Worm (Caenorhabditis elegans) whole organism, L3 larva: Measurements from ENCODE around the gene npp-19.

ENCODE experiments used
- R02D3.7 ChIP-seq: fragments of 150-350 bp; optimal IDR thresholded peaks from 2 replicates; lab custom pipeline; 2014; ENCODE audit warnings: missing biosample characterization, missing genetic modification characterization
- ZK546.5 ChIP-seq: sonication (generic microtip); optimal IDR thresholded peaks from 2 replicates; lab custom pipeline; 2017; ENCODE audit warnings: missing biosample characterization, missing genetic modification characterization
- aly-2 ChIP-seq: fragments of 150-350 bp; optimal IDR thresholded peaks from 2 replicates; lab custom pipeline; 2014; ENCODE audit warnings: missing biosample characterization, missing genetic modification characterization
- ama-1 ChIP-seq: fragments of 150-350 bp; optimal IDR thresholded peaks from 2 replicates; lab custom pipeline; 2018
- ceh-16 ChIP-seq: sonication (generic microtip); optimal IDR thresholded peaks from 2 replicates; lab custom pipeline; 2017; ENCODE audit warnings: missing biosample characterization, missing genetic modification characterization
- ceh-28 ChIP-seq: fragments of 150-350 bp; optimal IDR thresholded peaks from 2 replicates; lab custom pipeline; 2014; ENCODE audit warnings: missing biosample characterization, missing genetic modification reagents, missing genetic modification characterization
- ceh-82 ChIP-seq: fragments of 150-350 bp; optimal IDR thresholded peaks from 2 replicates; lab custom pipeline; 2014; ENCODE audit warnings: missing biosample characterization, missing genetic modification characterization
- ceh-9 ChIP-seq: sonication (generic microtip); optimal IDR thresholded peaks from 2 replicates; lab custom pipeline; 2018; ENCODE audit warnings: missing biosample characterization, missing genetic modification characterization
- daf-12 ChIP-seq: fragments of 150-350 bp; optimal IDR thresholded peaks from 2 replicates; lab custom pipeline; 2014; ENCODE audit warnings: missing biosample characterization, missing genetic modification reagents, missing genetic modification characterization
- egl-27 ChIP-seq: sonication (generic microtip); optimal IDR thresholded peaks from 4 replicates; lab custom pipeline; 2017; ENCODE audit warnings: missing biosample characterization, missing genetic modification reagents, missing genetic modification characterization
- egl-5 ChIP-seq: fragments of 150-350 bp; optimal IDR thresholded peaks from 2 replicates; lab custom pipeline; 2017; ENCODE audit warnings: missing biosample characterization, missing genetic modification reagents, missing genetic modification characterization, inconsistent platforms
- elt-1 ChIP-seq: fragments of 150-350 bp; optimal IDR thresholded peaks from 2 replicates; lab custom pipeline; 2014; ENCODE audit warnings: missing biosample characterization, missing genetic modification characterization
- elt-2 ChIP-seq: sonication (generic microtip); optimal IDR thresholded peaks from 2 replicates; lab custom pipeline; 2016; ENCODE audit warnings: missing genetic modification reagents, mild to moderate bottlenecking, missing genetic modification characterization, missing compliant biosample characterization
- elt-3 ChIP-seq, 3 experiments: fragments of 150-350 bp in 1 of 3; sonication (generic microtip) in 2 of 3; optimal IDR thresholded peaks; 2 replicates in 2 of 3; 4 replicates in 1 of 3; lab custom pipeline; 2014 to 2017; ENCODE audit warnings: missing biosample characterization in 3 of 3, missing genetic modification characterization in 3 of 3
- eor-1 ChIP-seq, 2 experiments: fragments of 150-350 bp; optimal IDR thresholded peaks; 2 replicates each; lab custom pipeline; 2014 to 2018; ENCODE audit warnings: missing biosample characterization in 2 of 2, missing genetic modification characterization in 2 of 2
- fkh-10 ChIP-seq: sonication (generic microtip); optimal IDR thresholded peaks from 2 replicates; lab custom pipeline; 2017; ENCODE audit warnings: missing biosample characterization, missing genetic modification reagents, missing genetic modification characterization
- fkh-2 ChIP-seq: fragments of 150-350 bp; optimal IDR thresholded peaks from 2 replicates; lab custom pipeline; 2014; ENCODE audit warnings: missing biosample characterization, missing genetic modification reagents, missing genetic modification characterization
- fos-1 ChIP-seq: fragments of 150-350 bp; optimal IDR thresholded peaks from 2 replicates; lab custom pipeline; 2014; ENCODE audit warnings: missing biosample characterization, missing genetic modification characterization
- hmg-11 ChIP-seq: sonication (generic microtip); optimal IDR thresholded peaks from 2 replicates; lab custom pipeline; 2016; ENCODE audit warnings: missing genetic modification characterization, missing compliant biosample characterization
- jun-1 ChIP-seq: fragments of 150-350 bp; optimal IDR thresholded peaks from 2 replicates; lab custom pipeline; 2014; ENCODE audit warnings: missing biosample characterization, missing genetic modification reagents, missing genetic modification characterization
- lin-15B ChIP-seq: fragments of 150-350 bp; optimal IDR thresholded peaks from 2 replicates; lab custom pipeline; 2014; ENCODE audit warnings: missing biosample characterization, missing genetic modification characterization
- lin-39 ChIP-seq: fragments of 150-350 bp; optimal IDR thresholded peaks from 2 replicates; lab custom pipeline; 2018; ENCODE audit warnings: missing biosample characterization, missing genetic modification reagents, missing genetic modification characterization
- lsy-12 ChIP-seq: sonication (generic microtip); optimal IDR thresholded peaks from 2 replicates; lab custom pipeline; 2016; ENCODE audit warnings: mild to moderate bottlenecking, missing genetic modification characterization, missing compliant biosample characterization
- mdl-1 ChIP-seq: fragments of 150-350 bp; optimal IDR thresholded peaks from 2 replicates; lab custom pipeline; 2014; ENCODE audit warnings: missing biosample characterization, missing genetic modification characterization
- mml-1 ChIP-seq: fragments of 150-350 bp; sonication (generic microtip); optimal IDR thresholded peaks from 3 replicates; lab custom pipeline; 2014; ENCODE audit warnings: missing biosample characterization, missing genetic modification characterization
- nfya-1 ChIP-seq: sonication (generic microtip); optimal IDR thresholded peaks from 2 replicates; lab custom pipeline; 2017; ENCODE audit warnings: missing genetic modification characterization, mild to moderate bottlenecking, missing compliant biosample characterization, antibody characterized with exemption, moderate library complexity; ENCODE audit not compliant: insufficient read depth
- nhr-11 ChIP-seq: fragments of 150-350 bp; optimal IDR thresholded peaks from 2 replicates; lab custom pipeline; 2014; ENCODE audit warnings: missing biosample characterization, missing genetic modification characterization
- nhr-12 ChIP-seq: fragments of 150-350 bp; optimal IDR thresholded peaks from 2 replicates; lab custom pipeline; 2014; ENCODE audit warnings: missing biosample characterization, missing genetic modification characterization
- nhr-23 ChIP-seq: fragments of 150-350 bp; optimal IDR thresholded peaks from 2 replicates; lab custom pipeline; 2014; ENCODE audit warnings: missing biosample characterization, missing genetic modification reagents, missing genetic modification characterization
- nhr-237 ChIP-seq: fragments of 150-350 bp; optimal IDR thresholded peaks from 2 replicates; lab custom pipeline; 2014; ENCODE audit warnings: missing biosample characterization, missing genetic modification characterization
- nhr-25 ChIP-seq: sonication (generic microtip); optimal IDR thresholded peaks from 2 replicates; lab custom pipeline; 2017; ENCODE audit warnings: missing biosample characterization, missing genetic modification characterization
- nhr-28 ChIP-seq: fragments of 150-350 bp; optimal IDR thresholded peaks from 2 replicates; lab custom pipeline; 2014; ENCODE audit warnings: missing biosample characterization, missing genetic modification characterization
- nhr-43 ChIP-seq: sonication (generic microtip); optimal IDR thresholded peaks from 2 replicates; lab custom pipeline; 2016; ENCODE audit warnings: mild to moderate bottlenecking, missing genetic modification characterization, missing compliant biosample characterization; ENCODE audit not compliant: poor library complexity, severe bottlenecking
- nhr-67 ChIP-seq: fragments of 150-350 bp; optimal IDR thresholded peaks from 2 replicates; lab custom pipeline; 2014; ENCODE audit warnings: missing biosample characterization, missing genetic modification characterization
- nhr-76 ChIP-seq: fragments of 150-350 bp; sonication (generic microtip); optimal IDR thresholded peaks from 5 replicates; lab custom pipeline; 2014; ENCODE audit warnings: missing biosample characterization, missing genetic modification characterization
- nhr-77 ChIP-seq: fragments of 150-350 bp; optimal IDR thresholded peaks from 2 replicates; lab custom pipeline; 2014; ENCODE audit warnings: missing biosample characterization, missing genetic modification characterization
- pha-4 ChIP-seq: fragments of 150-350 bp; optimal IDR thresholded peaks from 2 replicates; lab custom pipeline; 2014; ENCODE audit warnings: missing biosample characterization, missing genetic modification reagents, missing genetic modification characterization
- pqm-1 ChIP-seq: fragments of 150-350 bp; optimal IDR thresholded peaks from 2 replicates; lab custom pipeline; 2017; ENCODE audit warnings: missing biosample characterization, missing genetic modification characterization, inconsistent platforms
- sea-2 ChIP-seq: fragments of 150-350 bp; sonication (generic microtip); optimal IDR thresholded peaks from 4 replicates; lab custom pipeline; 2014; ENCODE audit warnings: missing biosample characterization, missing genetic modification reagents, missing genetic modification characterization
- skn-1 ChIP-seq: fragments of 150-350 bp; optimal IDR thresholded peaks from 2 replicates; lab custom pipeline; 2014; ENCODE audit warnings: missing biosample characterization, missing genetic modification characterization
- snpc-4 ChIP-seq: fragments of 150-350 bp; optimal IDR thresholded peaks from 2 replicates; lab custom pipeline; 2014; ENCODE audit warnings: missing biosample characterization, missing genetic modification characterization
- tbx-2 ChIP-seq: sonication (generic microtip); optimal IDR thresholded peaks from 2 replicates; lab custom pipeline; 2016; ENCODE audit warnings: mild to moderate bottlenecking, missing genetic modification characterization, missing compliant biosample characterization
- unc-39 ChIP-seq: sonication (generic microtip); optimal IDR thresholded peaks from 4 replicates; lab custom pipeline; 2017; ENCODE audit warnings: missing biosample characterization, missing genetic modification characterization
- unc-62 ChIP-seq: fragments of 150-350 bp; sonication (generic microtip); optimal IDR thresholded peaks from 4 replicates; lab custom pipeline; 2014; ENCODE audit warnings: missing biosample characterization, missing genetic modification reagents, missing genetic modification characterization
- zag-1 ChIP-seq: fragments of 150-350 bp; optimal IDR thresholded peaks from 2 replicates; lab custom pipeline; 2014; ENCODE audit warnings: missing biosample characterization, missing genetic modification characterization
- ztf-11 ChIP-seq: fragments of 150-350 bp; optimal IDR thresholded peaks from 2 replicates; lab custom pipeline; 2014; ENCODE audit warnings: missing biosample characterization, missing genetic modification characterization
- ztf-4 ChIP-seq: fragments of 150-350 bp; optimal IDR thresholded peaks from 2 replicates; lab custom pipeline; 2014; ENCODE audit warnings: missing biosample characterization, missing genetic modification characterization

Gene npp-19

DNA sequence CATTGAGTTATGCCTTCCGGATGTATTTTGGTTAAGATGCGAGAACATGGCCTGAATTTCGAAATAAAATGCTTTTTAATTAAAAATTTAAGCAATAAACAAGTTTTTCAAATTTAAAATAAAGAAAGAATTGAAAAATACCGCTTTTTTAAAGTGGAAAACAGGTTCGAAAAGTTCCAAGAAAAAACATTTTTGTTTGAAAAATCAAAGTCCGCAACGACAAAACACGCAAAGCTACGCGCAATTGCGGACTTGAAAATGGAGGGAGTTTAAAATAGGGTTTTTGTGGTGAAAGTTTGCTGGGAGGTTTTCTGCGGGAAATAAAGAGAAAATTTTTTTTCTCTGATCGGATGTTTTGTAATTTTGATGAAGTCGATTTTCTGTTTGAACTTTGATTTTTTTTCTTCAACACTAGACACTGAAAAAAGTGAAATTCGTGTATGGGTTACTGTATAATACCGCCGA lies at the start of gene npp-19:
Gene npp-19, minus strand, starts transcription at position 51 of the 465 bp plus-strand sequence.
- TF ChIP-seq ztf-11 (tag; lab: Kevin White, UChicago) (no peak), ztf-4 (no peak), elt-1 (tag; lab: Kevin White, UChicago) (no peak), nhr-77 (tag; lab: Kevin White, UChicago) (no peak), egl-27 (tag; lab: Kevin White, UChicago) (no peak), pha-4 (tag; lab: Kevin White, UChicago) (peak; percentile 82), aly-2 (tag; lab: Kevin White, UChicago) (no peak), nhr-67 (tag; lab: Kevin White, UChicago) (no peak), elt-2 (tag; lab: Kevin White, UChicago) (peak; percentile 17), elt-3 (tag; optimal IDR thresholded peaks at IDR 0.05; lab: Kevin White, UChicago) (no peak), unc-62 (GFP tag; lab: Kevin White, UChicago) (no peak), pqm-1 (tag; lab: Kevin White, UChicago) (no peak), nhr-237 (no peak), unc-39 (tag; lab: Kevin White, UChicago) (no peak), R02D3.7 (peak; percentile 55), lin-39 (tag; lab: Kevin White, UChicago) (no peak), lin-15B (peak; percentile 59), ceh-16 (no peak), ceh-9 (no peak), mdl-1 (no peak), skn-1 (tag; lab: Kevin White, UChicago) (peak; percentile 50), eor-1 (tag; optimal IDR thresholded peaks at IDR 0.05; lab: Kevin White, UChicago) (no peak), fos-1 (tag; lab: Kevin White, UChicago) (no peak), snpc-4 (peak; percentile 40), jun-1 (no peak), nhr-43 (tag; lab: Kevin White, UChicago) (no peak), ceh-28 (tag; lab: Kevin White, UChicago) (peak; percentile 58), nhr-76 (no peak), ceh-82 (tag; lab: Kevin White, UChicago) (no peak), hmg-11 (tag; lab: Kevin White, UChicago) (peak; percentile 33), nfya-1 (peak; percentile 69), daf-12 (no peak), nhr-12 (tag; lab: Kevin White, UChicago) (no peak), zag-1 (no peak), nhr-25 (tag; lab: Kevin White, UChicago) (peak; percentile 21), fkh-2 (tag; lab: Kevin White, UChicago) (no peak), sea-2 (no peak), tbx-2 (tag; lab: Kevin White, UChicago) (no peak), nhr-23 (tag; lab: Kevin White, UChicago) (peak; percentile 79), ama-1 (lab: Kevin White, UChicago) (no peak), lsy-12 (tag; lab: Kevin White, UChicago) (no peak), mml-1 (no peak), fkh-10 (no peak), egl-5 (tag; lab: Kevin White, UChicago) (no peak), nhr-28 (tag; lab: Kevin White, UChicago) (no peak), nhr-11 (tag; lab: Kevin White, UChicago) (peak; percentile 8), ZK546.5 (tag; lab: Kevin White, UChicago) (no peak)

DNA sequence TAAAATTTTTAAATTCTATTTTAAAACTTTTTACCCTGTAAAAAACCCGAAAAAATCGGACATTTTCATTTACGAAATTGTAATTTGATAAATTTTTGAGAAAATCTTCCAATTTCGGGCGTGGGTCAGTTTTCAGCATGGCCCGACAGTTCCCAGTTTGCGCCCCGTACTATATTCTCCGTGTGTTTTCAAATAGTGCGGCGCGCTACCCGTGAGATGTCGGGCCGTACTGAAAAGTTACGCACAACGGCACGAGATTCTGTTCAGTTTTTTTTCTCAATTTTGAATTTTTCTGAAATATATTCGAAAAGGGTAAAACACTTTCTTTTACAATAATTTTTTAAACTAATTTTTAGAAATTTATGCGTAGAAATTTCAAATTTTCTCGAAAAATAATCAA lies 48.8 kb upstream of the npp-19 start:
- no peak for TF ChIP-seq pqm-1 (tag; lab: Kevin White, UChicago)
- no peak for TF ChIP-seq elt-3 (tag; optimal IDR thresholded peaks at IDR 0.05; lab: Kevin White, UChicago)
- TF ChIP-seq snpc-4: no peak
- TF ChIP-seq ztf-4: no peak
- no peak for TF ChIP-seq hmg-11 (tag; lab: Kevin White, UChicago)
- TF ChIP-seq nhr-12 (tag; lab: Kevin White, UChicago): no peak
- TF ChIP-seq nhr-76: no peak
- no peak for TF ChIP-seq nhr-28 (tag; lab: Kevin White, UChicago)
- no peak for TF ChIP-seq mdl-1
- TF ChIP-seq tbx-2 (tag; lab: Kevin White, UChicago): no peak
- no peak for TF ChIP-seq sea-2
